Fruit fly (Drosophila melanogaster): ENCODE results near the gene CG46316.

The CG46316 gene

DNA sequence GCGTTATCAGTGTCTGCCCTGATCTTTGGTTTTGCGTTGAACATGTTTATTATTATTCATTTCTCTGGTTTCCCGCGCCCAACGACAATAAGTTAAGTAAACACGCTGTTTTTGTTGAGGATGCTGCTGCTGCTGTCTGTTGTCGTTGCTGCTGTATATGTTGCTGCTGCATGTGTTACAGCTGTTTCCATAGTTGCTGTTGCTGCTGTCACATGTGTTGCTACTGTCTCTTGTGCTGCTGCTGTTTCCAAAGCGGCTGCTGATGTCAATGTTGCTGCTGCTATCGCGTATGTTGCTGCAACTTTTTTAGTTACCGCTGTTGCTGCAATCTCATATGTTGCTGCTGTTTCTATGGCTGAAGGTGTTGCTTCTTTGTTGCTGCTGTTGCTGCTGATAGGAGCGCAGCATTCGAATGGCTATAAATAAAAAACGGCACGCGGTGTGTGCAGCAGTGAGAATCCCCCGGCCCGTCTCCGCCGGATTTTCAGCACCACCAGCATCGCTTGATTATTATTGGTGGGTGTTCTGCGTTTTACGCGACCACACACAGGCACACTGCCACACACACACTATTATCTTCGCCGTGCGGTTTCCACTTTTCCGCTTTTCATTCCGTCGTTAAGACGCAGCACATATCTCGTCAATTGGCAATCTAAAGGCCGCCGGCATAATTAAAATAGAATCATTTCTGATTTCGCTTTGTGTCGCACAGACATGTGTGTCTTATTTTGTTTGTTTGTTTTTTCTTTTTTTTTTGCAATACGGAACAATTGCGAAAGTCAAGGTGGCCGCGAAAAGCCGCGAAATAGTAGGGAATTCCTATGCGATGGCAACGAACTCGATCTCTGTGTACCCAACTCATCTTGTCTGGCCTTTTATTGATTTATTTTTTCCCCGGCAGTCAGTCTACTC lies 8.1 kb downstream of the CG46316 start:
- TF ChIP-seq ara (GFP tag; IDR thresholded peaks at IDR 0.05) = 0 out of 2 replicates have a peak, but pooled peaks have one; percentile 12
- no peak for TF ChIP-seq CG9932 (GFP tag; IDR thresholded peaks at IDR 0.05)
- no peak for TF ChIP-seq CTCF (GFP tag; optimal IDR thresholded peaks at IDR 0.05)
- TF ChIP-seq ken (GFP tag; IDR thresholded peaks at IDR 0.05) = 0 out of 3 replicates have a peak, but pooled peaks have one; percentile 26
- peak; percentile 28 for TF ChIP-seq cg (GFP tag; optimal IDR thresholded peaks at IDR 0.05)
- peak; percentile 57 for TF ChIP-seq Nf-YB (GFP tag; optimal IDR thresholded peaks at IDR 0.05)
- peak; percentile 32; the same call in 1 of the 2 replicates for TF ChIP-seq CG31224 (GFP tag; IDR thresholded peaks at IDR 0.05)
- peak in 1 of 2 experiments; percentile 21 for TF ChIP-seq tll (GFP tag; optimal IDR thresholded peaks at IDR 0.05)
- TF ChIP-seq Drgx (GFP tag; IDR thresholded peaks at IDR 0.05) = peak; percentile 41
- no peak for TF ChIP-seq prd (optimal IDR thresholded peaks at IDR 0.05)
- no peak for TF ChIP-seq prd (GFP tag; IDR thresholded peaks at IDR 0.05)
- peak; percentile 42 for TF ChIP-seq Med (GFP tag)
- TF ChIP-seq twi (tag; optimal IDR thresholded peaks at IDR 0.05) = peak; percentile 91
- TF ChIP-seq CG11504 (tag; optimal IDR thresholded peaks at IDR 0.05) = peak; percentile 99
- TF ChIP-seq CG14441 (GFP tag; IDR thresholded peaks at IDR 0.05) = no peak
- TF ChIP-seq ci (GFP tag; IDR thresholded peaks at IDR 0.05) = peak; percentile 46; the same call in 1 of the 3 replicates
- peak; percentile 70 for TF ChIP-seq sens (GFP tag)
- TF ChIP-seq CG15479 (GFP tag; optimal IDR thresholded peaks at IDR 0.05) = peak; percentile 8
- peak in 1 of 2 experiments; percentile 5 for TF ChIP-seq bsh (GFP tag; optimal IDR thresholded peaks at IDR 0.05)
- no peak for TF ChIP-seq Hsf (GFP tag; optimal IDR thresholded peaks at IDR 0.05)

DNA sequence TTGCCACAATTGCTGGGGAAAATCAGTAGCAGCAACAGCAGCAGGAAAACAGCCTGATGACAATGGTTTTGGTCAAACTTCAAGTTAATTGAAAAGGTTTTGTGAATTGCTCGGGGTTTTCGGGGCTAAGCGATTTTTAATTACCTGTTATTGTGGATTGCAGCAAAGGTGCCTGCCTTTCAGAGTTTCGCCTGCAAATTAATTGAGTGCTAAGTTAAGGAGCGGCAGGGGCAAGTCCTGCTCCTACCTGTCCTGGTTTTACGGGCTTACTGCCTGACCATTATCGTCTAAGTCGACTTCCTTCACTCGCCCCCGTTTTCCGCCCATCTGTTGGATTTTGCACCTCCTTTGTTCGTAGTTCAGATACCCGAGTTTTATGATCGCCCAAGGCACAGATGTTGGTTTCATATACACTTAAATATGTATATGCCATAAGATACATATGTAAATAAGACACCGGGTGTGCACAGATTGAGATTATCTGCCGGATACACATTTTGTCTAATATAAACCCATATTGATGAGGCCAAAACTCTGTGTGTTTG lies 13.8 kb downstream of the CG46316 start:
- TF ChIP-seq bcd (GFP tag; optimal IDR thresholded peaks at IDR 0.05) (no peak), CG10959 (GFP tag; IDR thresholded peaks at IDR 0.05) (no peak), cad (GFP tag; optimal IDR thresholded peaks at IDR 0.05) (peak; percentile 84), eve (GFP tag; optimal IDR thresholded peaks at IDR 0.05) (no peak), CG15479 (GFP tag; optimal IDR thresholded peaks at IDR 0.05) (peak; percentile 69), CG9797 (GFP tag; optimal IDR thresholded peaks at IDR 0.05) (no peak), Max (GFP tag; optimal IDR thresholded peaks at IDR 0.05) (no peak), HLHmδ (GFP tag; optimal IDR thresholded peaks at IDR 0.05) (no peak), CoRest (tag; optimal IDR thresholded peaks at IDR 0.05) (no peak), CG2116 (GFP tag; optimal IDR thresholded peaks at IDR 0.05) (no peak), twi (tag; optimal IDR thresholded peaks at IDR 0.05) (peak; percentile 28), zen (tag; optimal IDR thresholded peaks at IDR 0.05) (peak; percentile 89), h (optimal IDR thresholded peaks at IDR 0.05) (no peak), CG15601 (tag; optimal IDR thresholded peaks at IDR 0.05) (no peak), tll (GFP tag; optimal IDR thresholded peaks at IDR 0.05) (peak in 1 of 2 experiments; percentile 72), CG30403 (GFP tag; optimal IDR thresholded peaks at IDR 0.05) (no peak), Nf-YC (tag; optimal IDR thresholded peaks at IDR 0.05) (no peak), kni (GFP tag; optimal IDR thresholded peaks at IDR 0.05) (no peak)

DNA sequence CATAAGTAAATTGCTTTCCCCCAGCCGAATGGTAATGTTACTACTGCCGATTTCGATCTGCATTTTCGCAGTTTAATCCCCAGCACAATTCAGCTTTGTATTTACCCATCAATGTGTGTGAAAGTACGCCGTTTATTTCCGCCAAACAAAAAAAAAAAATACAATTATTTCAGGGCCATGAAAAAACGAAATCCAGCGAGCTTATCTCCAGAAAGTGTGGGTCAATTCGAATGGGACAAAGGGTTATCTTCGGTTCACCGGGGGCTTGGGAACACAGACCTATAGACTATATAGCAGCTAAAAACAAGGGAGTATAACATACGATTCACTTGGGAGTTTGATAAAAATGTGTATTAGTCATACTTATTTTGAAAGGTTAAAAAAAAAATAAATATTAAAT lies 14.5 kb downstream of the CG46316 start:
- 0 out of 4 replicates have a peak, but pooled peaks have one; percentile 10 for TF ChIP-seq chinmo (GFP tag; IDR thresholded peaks at IDR 0.05; ENCODE audit: partially characterized antibody)
- no peak for TF ChIP-seq dpn (GFP tag; optimal IDR thresholded peaks at IDR 0.05)

All from whole organism, embryonic.